Fruit fly (Drosophila melanogaster) whole organism, wandering third instar larva: Measurements from ENCODE around the gene CG9784.

Experiments used
- Abd-B ChIP-seq: fragments of >200 bp; optimal IDR thresholded peaks from 2 replicates; lab custom pipeline; 2017; ENCODE audit warnings: missing biosample characterization, missing genetic modification characterization
- CG32264 ChIP-seq: fragments of 200-800 bp; sonication (Bioruptor generic); optimal IDR thresholded peaks from 2 replicates; lab custom pipeline; 2016; ENCODE audit warnings: missing biosample characterization, missing genetic modification characterization
- CG9705 ChIP-seq: fragments of 200-800 bp; sonication (Bioruptor generic); optimal IDR thresholded peaks from 2 replicates; lab custom pipeline; 2018; ENCODE audit warnings: missing biosample characterization, mild to moderate bottlenecking, missing genetic modification characterization
- CrebA ChIP-seq: fragments of 200-800 bp; sonication (Bioruptor generic); optimal IDR thresholded peaks from 2 replicates; lab custom pipeline; 2016; ENCODE audit warnings: missing biosample characterization, mild to moderate bottlenecking, missing genetic modification characterization, borderline replicate concordance
- Dfd ChIP-seq: fragments of >200 bp; optimal IDR thresholded peaks from 2 replicates; lab custom pipeline; 2017; ENCODE audit warnings: missing biosample characterization, missing genetic modification characterization
- Dif ChIP-seq: fragments of 200-275, 200-300 bp; sonication (Bioruptor generic); optimal IDR thresholded peaks from 2 replicates; lab custom pipeline; 2018; ENCODE audit warnings: missing biosample characterization, missing genetic modification characterization; ENCODE audit not compliant: partially characterized antibody
- GATAd ChIP-seq: sonication (Bioruptor generic); optimal IDR thresholded peaks from 2 replicates; lab custom pipeline; 2016; ENCODE audit warnings: missing biosample characterization, missing genetic modification characterization
- HLH106 ChIP-seq: fragments of 200-800 bp; optimal IDR thresholded peaks from 3 replicates; lab custom pipeline; 2019; ENCODE audit warnings: missing biosample characterization, mild to moderate bottlenecking, missing genetic modification characterization, moderate library complexity
- Hr78 ChIP-seq: fragments of >200 bp; optimal IDR thresholded peaks from 2 replicates; lab custom pipeline; 2017; ENCODE audit warnings: missing biosample characterization, missing genetic modification characterization
- Hr83 ChIP-seq: fragments of 200-300 bp; sonication (Bioruptor generic); optimal IDR thresholded peaks from 2 replicates; lab custom pipeline; 2016; ENCODE audit warnings: missing biosample characterization, mild to moderate bottlenecking, missing genetic modification characterization, moderate library complexity; ENCODE audit not compliant: poor library complexity, severe bottlenecking
- Jra ChIP-seq: sonication (Bioruptor generic); optimal IDR thresholded peaks from 2 replicates; lab custom pipeline; 2016; ENCODE audit warnings: missing biosample characterization, missing genetic modification characterization
- Mio ChIP-seq: sonication (Bioruptor generic); optimal IDR thresholded peaks from 2 replicates; lab custom pipeline; 2016; ENCODE audit warnings: missing biosample characterization, missing genetic modification characterization
- Myc ChIP-seq: fragments of >200 bp; optimal IDR thresholded peaks from 2 replicates; lab custom pipeline; 2017
- N ChIP-seq: fragments of >200 bp; optimal IDR thresholded peaks from 2 replicates; lab custom pipeline; 2018; ENCODE audit warnings: missing biosample characterization, missing external identifiers, missing genetic modification characterization
- OdsH ChIP-seq: fragments of 200-800 bp; sonication (Bioruptor generic); optimal IDR thresholded peaks from 2 replicates; lab custom pipeline; 2016; ENCODE audit warnings: missing biosample characterization, mild to moderate bottlenecking, missing genetic modification characterization
- Rel ChIP-seq, 2 experiments: fragments of 200-800 bp; sonication (Bioruptor generic) in 1 of 2; optimal IDR thresholded peaks; 2 replicates in 1 of 2; 3 replicates in 1 of 2; lab custom pipeline; 2016 to 2019; ENCODE audit warnings: mild to moderate bottlenecking in 2 of 2, missing biosample characterization in 2 of 2, missing genetic modification characterization in 2 of 2, moderate library complexity in 1 of 2
- Sp1 ChIP-seq: fragments of 200-800 bp; sonication (Bioruptor generic); optimal IDR thresholded peaks from 3 replicates; lab custom pipeline; 2019; ENCODE audit warnings: missing biosample characterization, mild to moderate bottlenecking, missing genetic modification characterization, moderate library complexity
- br ChIP-seq: fragments of 200-800 bp; sonication (Bioruptor generic); optimal IDR thresholded peaks from 2 replicates; lab custom pipeline; 2016; ENCODE audit warnings: missing biosample characterization, missing genetic modification characterization
- brk ChIP-seq: fragments of 200-800 bp; sonication (Bioruptor generic); optimal IDR thresholded peaks from 2 replicates; lab custom pipeline; 2016; ENCODE audit warnings: missing biosample characterization, mild to moderate bottlenecking, missing genetic modification characterization
- dl ChIP-seq, 2 experiments: fragments of 175-275, 200-275 bp in 1 of 2; fragments of 200-275 bp in 1 of 2; sonication (Bioruptor generic); optimal IDR thresholded peaks; lab custom pipeline; 2018; ENCODE audit warnings: mild to moderate bottlenecking in 2 of 2, missing biosample characterization in 2 of 2, missing genetic modification characterization in 2 of 2, moderate library complexity in 2 of 2; ENCODE audit not compliant: partially characterized antibody in 2 of 2, insufficient read depth in 1 of 2
- dmrt93B ChIP-seq: fragments of 200-800 bp; sonication (Bioruptor generic); optimal IDR thresholded peaks from 2 replicates; lab custom pipeline; 2018; ENCODE audit warnings: missing biosample characterization, mild to moderate bottlenecking, missing genetic modification characterization
- dsf ChIP-seq: sonication (Bioruptor generic); optimal IDR thresholded peaks from 2 replicates; lab custom pipeline; 2016; ENCODE audit warnings: missing biosample characterization, missing genetic modification characterization, borderline replicate concordance
- ey ChIP-seq: fragments of 200-800 bp; sonication (Bioruptor generic); optimal IDR thresholded peaks from 2 replicates; lab custom pipeline; 2016; ENCODE audit warnings: missing biosample characterization, missing genetic modification characterization
- foxo ChIP-seq, 2 experiments: fragments of 200-800 bp; sonication (Bioruptor generic); optimal IDR thresholded peaks; 2 replicates in 1 of 2; 3 replicates in 1 of 2; lab custom pipeline; 2016 to 2017; ENCODE audit warnings: missing biosample characterization in 2 of 2, missing genetic modification characterization in 2 of 2
- fru ChIP-seq: fragments of 200-800 bp; sonication (Bioruptor generic); optimal IDR thresholded peaks from 3 replicates; lab custom pipeline; 2016; ENCODE audit warnings: missing biosample characterization, mild to moderate bottlenecking, missing genetic modification characterization
- h ChIP-seq: fragments of 200-800 bp; sonication (Bioruptor generic); optimal IDR thresholded peaks from 3 replicates; lab custom pipeline; 2016; ENCODE audit warnings: missing biosample characterization, mild to moderate bottlenecking, missing genetic modification characterization
- jim ChIP-seq: fragments of 175-275, 200-325 bp; sonication (Bioruptor generic); optimal IDR thresholded peaks from 2 replicates; lab custom pipeline; 2016; ENCODE audit warnings: missing biosample characterization, mild to moderate bottlenecking, missing genetic modification characterization
- lola ChIP-seq: fragments of >200 bp; optimal IDR thresholded peaks from 2 replicates; lab custom pipeline; 2017; ENCODE audit warnings: missing biosample characterization, missing genetic modification characterization
- pan ChIP-seq: fragments of >200 bp; optimal IDR thresholded peaks from 2 replicates; lab custom pipeline; 2017
- psq ChIP-seq: fragments of 200-800 bp; sonication (Bioruptor generic); optimal IDR thresholded peaks from 3 replicates; lab custom pipeline; 2017; ENCODE audit warnings: missing biosample characterization, mild to moderate bottlenecking, missing genetic modification characterization, moderate library complexity
- rgr ChIP-seq: fragments of 200-800 bp; sonication (Bioruptor generic); optimal IDR thresholded peaks from 3 replicates; lab custom pipeline; 2016; ENCODE audit warnings: missing biosample characterization, mild to moderate bottlenecking, missing genetic modification characterization
- sage ChIP-seq: fragments of 200-800 bp; sonication (Bioruptor generic); optimal IDR thresholded peaks from 2 replicates; lab custom pipeline; 2016; ENCODE audit warnings: missing biosample characterization, mild to moderate bottlenecking, missing genetic modification characterization
- sv ChIP-seq: fragments of 200-800 bp; sonication (Bioruptor generic); optimal IDR thresholded peaks from 3 replicates; lab custom pipeline; 2016; ENCODE audit warnings: missing biosample characterization, missing genetic modification characterization
- tai ChIP-seq: sonication (Bioruptor generic); optimal IDR thresholded peaks from 2 replicates; lab custom pipeline; 2016; ENCODE audit warnings: missing biosample characterization, missing genetic modification characterization
- usp ChIP-seq: fragments of >200 bp; optimal IDR thresholded peaks from 2 replicates; lab custom pipeline; 2017; ENCODE audit warnings: missing biosample characterization, missing genetic modification characterization
- woc ChIP-seq: sonication (Bioruptor generic); optimal IDR thresholded peaks from 2 replicates; lab custom pipeline; 2016; ENCODE audit warnings: missing biosample characterization, mild to moderate bottlenecking, missing genetic modification characterization

CG9784 gene

dm6 chrX:16618724-16619123 lies 19.7 kb upstream of the CG9784 start:
- peak; percentile 12 for TF ChIP-seq psq (GFP tag; lab: Kevin White, UChicago)
- TF ChIP-seq Dfd, result no peak
- no peak for TF ChIP-seq sage (GFP tag; lab: Kevin White, UChicago)
- TF ChIP-seq sv (GFP tag; lab: Kevin White, UChicago), result no peak

- TF ChIP-seq foxo (GFP tag; optimal IDR thresholded peaks at IDR 0.05; lab: Kevin White, UChicago) (peak in 1 of 2 experiments; percentile 1), Rel (GFP tag; optimal IDR thresholded peaks at IDR 0.05; lab: Kevin White, UChicago) (no peak), Rel (tag; optimal IDR thresholded peaks at IDR 0.05; lab: Kevin White, UChicago) (peak; percentile 83), HLH106 (tag; lab: Kevin White, UChicago) (peak; percentile 10), Dif (GFP tag; lab: Kevin White, UChicago) (no peak)
- TF ChIP-seq, all 38 proteins: peak for 3
These were observed 18.0 kb upstream of the CG9784 start for dm6 chrX:16616773-16617738.

dm6 chrX:16610601-16611058 lies 11.6 kb upstream of the CG9784 start, which contains the start of gene mbt:
Gene mbt, plus strand, starts transcription at chrX:16610685.
- TF ChIP-seq Mio (GFP tag; lab: Kevin White, UChicago) (no peak), Hr83 (GFP tag; lab: Kevin White, UChicago) (no peak), psq (GFP tag; lab: Kevin White, UChicago) (peak; percentile 8), Dfd (peak; percentile 64), N (GFP tag; lab: Kevin White, UChicago) (peak; percentile 68), Myc (peak; percentile 80), h (GFP tag; lab: Kevin White, UChicago) (peak; percentile 35)

- TF ChIP-seq HLH106 (tag; lab: Kevin White, UChicago), result no peak
- TF ChIP-seq Rel (GFP tag; optimal IDR thresholded peaks at IDR 0.05; lab: Kevin White, UChicago), result no peak
- TF ChIP-seq Rel (tag; optimal IDR thresholded peaks at IDR 0.05; lab: Kevin White, UChicago), result no peak
- TF ChIP-seq Dif (GFP tag; lab: Kevin White, UChicago), result peak; percentile 43
- TF ChIP-seq tai (GFP tag; lab: Kevin White, UChicago), result no peak
- no peak for TF ChIP-seq Abd-B (GFP tag; lab: Kevin White, UChicago)
- TF ChIP-seq, all 38 proteins: peak for 1
These were observed 8.8 kb upstream of the CG9784 start for dm6 chrX:16607828-16608227.

- TF ChIP-seq rgr (GFP tag; lab: Kevin White, UChicago) (no peak), br (GFP tag; lab: Kevin White, UChicago) (no peak), Rel (GFP tag; optimal IDR thresholded peaks at IDR 0.05; lab: Kevin White, UChicago) (peak; percentile 98), Rel (tag; optimal IDR thresholded peaks at IDR 0.05; lab: Kevin White, UChicago) (peak; percentile 56), Hr78 (no peak), CrebA (GFP tag; lab: Kevin White, UChicago) (no peak), Dfd (no peak), CG9705 (GFP tag; lab: Kevin White, UChicago) (peak; percentile 31), Jra (GFP tag; lab: Kevin White, UChicago) (peak; percentile 2), tai (GFP tag; lab: Kevin White, UChicago) (no peak), lola (GFP tag; lab: Kevin White, UChicago) (no peak), OdsH (GFP tag; lab: Kevin White, UChicago) (no peak), Sp1 (GFP tag; lab: Kevin White, UChicago) (peak; percentile 91), fru (GFP tag; lab: Kevin White, UChicago) (peak; percentile 16), brk (GFP tag; lab: Kevin White, UChicago) (no peak), h (GFP tag; lab: Kevin White, UChicago) (peak; percentile 30), ey (no peak), woc (GFP tag; lab: Kevin White, UChicago) (no peak), CG32264 (GFP tag; lab: Kevin White, UChicago) (peak; percentile 74), usp (GFP tag; lab: Kevin White, UChicago) (no peak), Abd-B (GFP tag; lab: Kevin White, UChicago) (no peak), sage (GFP tag; lab: Kevin White, UChicago) (peak; percentile 10), Mio (GFP tag; lab: Kevin White, UChicago) (no peak), jim (GFP tag; lab: Kevin White, UChicago) (peak; percentile 97), GATAd (GFP tag; lab: Kevin White, UChicago) (no peak), HLH106 (tag; lab: Kevin White, UChicago) (no peak), N (GFP tag; lab: Kevin White, UChicago) (peak; percentile 40), pan (lab: Kevin White, UChicago) (no peak), psq (GFP tag; lab: Kevin White, UChicago) (peak; percentile 87), sv (GFP tag; lab: Kevin White, UChicago) (no peak), Myc (no peak), dmrt93B (GFP tag; lab: Kevin White, UChicago) (no peak), dsf (GFP tag; lab: Kevin White, UChicago) (no peak), dl (GFP tag; optimal IDR thresholded peaks at IDR 0.05; lab: Kevin White, UChicago; ENCODE audit: insufficient read depth in 1 of 2, partially characterized antibody in 2 of 2) (peak in 1 of 2 experiments; percentile 58), Dif (GFP tag; lab: Kevin White, UChicago) (peak; percentile 58)
These were observed 755 bp upstream of the CG9784 start for dm6 chrX:16599770-16600169.
